Worm (Caenorhabditis elegans): ENCODE data around the gene C01G10.14.

Gene C01G10.14

ce11 chrV:15089438-15089837 is 16.3 kb downstream of the C01G10.14 start, which contains the start of the genes C01G10.5 and C01G10.4:
Gene C01G10.5, minus strand, starts transcription at chrV:15089538.
Gene C01G10.4, plus strand, starts transcription at chrV:15089740.
- TF ChIP-seq hmg-1.1 (GFP tag; IDR thresholded peaks at IDR 0.05) (no peak), ama-1 (optimal IDR thresholded peaks at IDR 0.05) (no peak), lin-39 (tag; optimal IDR thresholded peaks at IDR 0.05) (no peak), Y75B8A.6 (GFP tag; IDR thresholded peaks at IDR 0.05) (no peak), ceh-44 (GFP tag; IDR thresholded peaks at IDR 0.05) (no peak), snpc-4 (tag; optimal IDR thresholded peaks at IDR 0.05) (no peak), mdl-1 (tag; optimal IDR thresholded peaks at IDR 0.05) (no peak), snpc-1.2 (GFP tag; IDR thresholded peaks at IDR 0.05) (no peak), nhr-41 (GFP tag; IDR thresholded peaks at IDR 0.05) (no peak), fos-1 (tag; optimal IDR thresholded peaks at IDR 0.05) (no peak), Y48G9A.11 (GFP tag; IDR thresholded peaks at IDR 0.05) (no peak)

ce11 chrV:15088613-15089012 is 17.1 kb downstream of the C01G10.14 start, which contains the start of gene C01G10.18:
Gene C01G10.18, minus strand, starts transcription at chrV:15088713.
- TF ChIP-seq lin-13 (GFP tag; optimal IDR thresholded peaks at IDR 0.05): no peak
- no peak for TF ChIP-seq ctbp-1 (GFP tag; IDR thresholded peaks at IDR 0.05)
- TF ChIP-seq arid-1 (GFP tag; conservative IDR thresholded peaks at IDR 0.05): no peak
- TF ChIP-seq php-3 (GFP tag; IDR thresholded peaks at IDR 0.05): no peak
- TF ChIP-seq pqm-1 (tag; optimal IDR thresholded peaks at IDR 0.05): no peak
- no peak for TF ChIP-seq unc-130 (GFP tag; optimal IDR thresholded peaks at IDR 0.05)
- TF ChIP-seq nhr-25 (tag; optimal IDR thresholded peaks at IDR 0.05; ENCODE audit: borderline replicate concordance, insufficient read depth): no peak
- TF ChIP-seq ztf-11 (tag; optimal IDR thresholded peaks at IDR 0.05): no peak
- no peak for TF ChIP-seq ZK546.5 (tag; optimal IDR thresholded peaks at IDR 0.05)
- no peak for TF ChIP-seq lin-15B (tag; optimal IDR thresholded peaks at IDR 0.05)
- TF ChIP-seq skn-1 (tag; optimal IDR thresholded peaks at IDR 0.05): no peak
- no peak for TF ChIP-seq zip-2 (tag; optimal IDR thresholded peaks at IDR 0.05)
- TF ChIP-seq F26F4.8 (GFP tag; conservative IDR thresholded peaks at IDR 0.05): no peak

ce11 chrV:15087207-15087706 is 18.5 kb downstream of the C01G10.14 start, which contains the start of the genes C01G10.15 and C01G10.6:
Gene C01G10.15, minus strand, starts transcription at chrV:15087307.
Gene C01G10.6, plus strand, starts transcription at chrV:15087656.
- TF ChIP-seq ces-1 (GFP tag; optimal IDR thresholded peaks at IDR 0.05): no peak
- TF ChIP-seq skn-1 (tag; optimal IDR thresholded peaks at IDR 0.05): no peak

ce11 chrV:15085335-15085800 is 20.4 kb downstream of the C01G10.14 start, which contains the start of the genes ahsa-1 and C01G10.7:
Gene ahsa-1, minus strand, starts transcription at chrV:15085385.
Gene C01G10.7, plus strand, starts transcription at chrV:15085747.
- TF ChIP-seq dmd-6 (GFP tag; IDR thresholded peaks at IDR 0.05) (peak; percentile 86), nhr-237 (tag; optimal IDR thresholded peaks at IDR 0.05) (no peak), hlh-11 (tag; optimal IDR thresholded peaks at IDR 0.05) (peak; percentile 74), ceh-32 (tag; optimal IDR thresholded peaks at IDR 0.05; ENCODE audit: poor library complexity) (no peak), Y48G9A.11 (GFP tag; IDR thresholded peaks at IDR 0.05) (peak; percentile 82), dpl-1 (GFP tag; optimal IDR thresholded peaks at IDR 0.05) (peak; percentile 84), R02D3.7 (tag; optimal IDR thresholded peaks at IDR 0.05) (peak; percentile 89), pqm-1 (tag; optimal IDR thresholded peaks at IDR 0.05) (peak; percentile 72), nhr-11 (tag; optimal IDR thresholded peaks at IDR 0.05) (peak; percentile 66), mxl-2 (GFP tag; conservative IDR thresholded peaks at IDR 0.05) (no peak), nhr-6 (tag; optimal IDR thresholded peaks at IDR 0.05) (peak; percentile 99), dmd-9 (GFP tag; IDR thresholded peaks at IDR 0.05) (peak; percentile 86), tra-1 (GFP tag; IDR thresholded peaks at IDR 0.05) (peak; percentile 58; the same call in 1 of the 2 replicates), arid-1 (GFP tag; conservative IDR thresholded peaks at IDR 0.05) (0 out of 2 replicates have a peak, but pooled peaks have one; percentile 46), fkh-10 (GFP tag; optimal IDR thresholded peaks at IDR 0.05) (peak; percentile 80), ceh-20 (GFP tag; IDR thresholded peaks at IDR 0.05) (peak; percentile 67; the same call in 1 of the 2 replicates), zfp-3 (GFP tag; conservative IDR thresholded peaks at IDR 0.05) (0 out of 2 replicates have a peak, but pooled peaks have one; percentile 32), T26A8.4 (GFP tag; IDR thresholded peaks at IDR 0.05) (peak; percentile 59; the same call in 1 of the 2 replicates), lin-15B (tag; optimal IDR thresholded peaks at IDR 0.05) (peak; percentile 91), unc-39 (tag; optimal IDR thresholded peaks at IDR 0.05) (no peak), mxl-3 (GFP tag; optimal IDR thresholded peaks at IDR 0.05) (peak; percentile 19), snpc-4 (tag; optimal IDR thresholded peaks at IDR 0.05) (no peak), hif-1 (tag; optimal IDR thresholded peaks at IDR 0.05) (peak; percentile 60 to 98), F49E8.2 (tag; optimal IDR thresholded peaks at IDR 0.05; ENCODE audit: borderline replicate concordance) (peak; percentile 56), nhr-42 (GFP tag; IDR thresholded peaks at IDR 0.05) (peak; percentile 46; the same call in 1 of the 2 replicates), unc-130 (GFP tag; optimal IDR thresholded peaks at IDR 0.05) (peak; percentile 98)
